Worm (Caenorhabditis elegans): ENCODE results near the gene K07F5.17.

DNA sequence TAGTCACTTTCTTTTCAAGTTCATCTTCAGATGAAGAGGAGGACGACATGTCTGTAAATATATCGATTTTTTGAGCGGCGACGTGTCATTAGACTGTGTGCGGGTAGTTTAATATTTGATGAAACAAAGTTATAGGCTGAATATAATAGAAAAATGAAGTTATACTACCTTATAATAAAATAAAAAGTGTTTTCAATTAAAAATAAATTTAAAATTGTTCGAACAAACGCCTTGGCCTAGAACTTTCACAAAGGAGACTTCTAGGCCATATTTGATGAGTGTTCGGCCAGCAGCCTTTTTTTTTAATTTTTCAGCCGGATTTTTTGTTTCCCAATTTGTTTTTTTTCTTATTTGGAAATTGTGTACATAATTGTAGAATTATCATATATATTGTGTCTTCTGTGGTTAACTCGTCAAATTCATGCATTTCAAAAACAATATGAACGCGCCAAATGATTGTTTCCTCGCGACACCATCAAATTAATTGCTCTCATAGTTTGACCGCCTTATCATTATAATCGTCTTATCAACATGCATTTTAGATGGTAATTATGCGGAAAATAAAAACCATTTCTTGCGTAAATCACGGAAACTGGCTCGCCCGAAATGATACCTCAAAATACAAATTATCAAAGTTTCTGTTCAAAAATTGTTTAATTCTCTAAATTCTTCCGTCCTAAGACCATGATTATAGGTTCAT, 44.7 kb upstream of the K07F5.17 start, which contains the start of gene T13F2.2:
- TF ChIP-seq tbx-2 (tag; optimal IDR thresholded peaks at IDR 0.05), result peak; percentile 16
- TF ChIP-seq dpl-1 (GFP tag; optimal IDR thresholded peaks at IDR 0.05), result peak in 2 of 3 experiments; percentile 21 to 45
- TF ChIP-seq unc-62 (GFP tag; optimal IDR thresholded peaks at IDR 0.05), result no peak
- no peak for TF ChIP-seq unc-86 (tag; optimal IDR thresholded peaks at IDR 0.05)
- peak in 1 of 2 experiments; percentile 22 for TF ChIP-seq ztf-11 (tag; optimal IDR thresholded peaks at IDR 0.05)
- no peak for TF ChIP-seq snpc-4 (tag; optimal IDR thresholded peaks at IDR 0.05)
- TF ChIP-seq zip-4 (GFP tag; optimal IDR thresholded peaks at IDR 0.05), result no peak
- no peak for TF ChIP-seq pag-3 (tag; optimal IDR thresholded peaks at IDR 0.05; ENCODE audit: borderline replicate concordance, insufficient read depth)
- TF ChIP-seq mdl-1 (tag; optimal IDR thresholded peaks at IDR 0.05), result no peak
- no peak for TF ChIP-seq skn-1 (tag; optimal IDR thresholded peaks at IDR 0.05)
- no peak for TF ChIP-seq lin-15B (tag; optimal IDR thresholded peaks at IDR 0.05)
